Worm (Caenorhabditis elegans) whole organism, late embryonic: ENCODE results near the gene F18C5.9.

Experiments
- T23F11.4 ChIP-seq: fragments of 200-800 bp; sonication (Bioruptor generic); optimal IDR thresholded peaks from 2 replicates; lab custom pipeline; 2018; ENCODE audit warnings: mild to moderate bottlenecking, missing genetic modification characterization, missing compliant biosample characterization
- Y22D7AL.16 ChIP-seq: sonication (generic microtip); optimal IDR thresholded peaks from 2 replicates; lab custom pipeline; 2016; ENCODE audit warnings: missing genetic modification characterization, missing compliant biosample characterization
- ama-1 ChIP-seq: fragments of 150-350 bp; optimal IDR thresholded peaks from 2 replicates; lab custom pipeline; 2014
- ceh-48 ChIP-seq: sonication (generic microtip); optimal IDR thresholded peaks from 2 replicates; lab custom pipeline; 2016; ENCODE audit warnings: missing genetic modification characterization, inconsistent platforms, missing compliant biosample characterization
- ceh-9 ChIP-seq: sonication (generic microtip); optimal IDR thresholded peaks from 2 replicates; lab custom pipeline; 2016; ENCODE audit warnings: mild to moderate bottlenecking, missing genetic modification characterization, inconsistent platforms, missing compliant biosample characterization
- dmd-4 ChIP-seq: sonication (generic microtip); optimal IDR thresholded peaks from 2 replicates; lab custom pipeline; 2016; ENCODE audit warnings: borderline replicate concordance, missing genetic modification characterization, missing compliant biosample characterization
- elt-2 ChIP-seq: sonication (generic microtip); optimal IDR thresholded peaks from 2 replicates; lab custom pipeline; 2016; ENCODE audit warnings: missing genetic modification reagents, missing genetic modification characterization, missing compliant biosample characterization
- fkh-10 ChIP-seq: fragments of 150-350 bp; optimal IDR thresholded peaks from 2 replicates; lab custom pipeline; 2014; ENCODE audit warnings: missing biosample characterization, missing genetic modification reagents, missing genetic modification characterization
- gmeb-2 ChIP-seq: sonication (generic microtip); optimal IDR thresholded peaks from 2 replicates; lab custom pipeline; 2016; ENCODE audit warnings: missing genetic modification characterization, inconsistent platforms, missing compliant biosample characterization
- nhr-232 ChIP-seq: sonication (generic microtip); optimal IDR thresholded peaks from 2 replicates; lab custom pipeline; 2016; ENCODE audit warnings: missing genetic modification characterization, missing compliant biosample characterization
- pqm-1 ChIP-seq: sonication (generic microtip); optimal IDR thresholded peaks from 2 replicates; lab custom pipeline; 2016; ENCODE audit warnings: missing genetic modification characterization, missing compliant biosample characterization

DNA sequence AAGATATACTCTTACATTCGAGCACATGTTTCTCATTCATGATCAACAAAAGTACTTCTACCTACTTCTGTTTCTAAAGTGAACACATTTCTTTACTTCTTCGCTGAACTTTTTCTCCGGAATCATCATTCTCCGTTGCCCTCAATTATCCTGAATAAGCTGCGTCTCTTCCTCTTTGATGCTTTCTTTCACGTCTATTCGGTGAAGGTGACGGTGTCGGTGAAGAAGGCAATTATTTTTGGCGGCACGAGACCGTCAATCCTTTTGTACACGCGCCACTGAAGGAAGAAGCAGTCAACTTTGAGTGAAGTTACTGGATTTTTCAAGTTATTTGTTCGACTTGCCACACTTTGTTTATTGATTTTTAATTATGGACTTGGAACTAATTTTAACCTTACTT, 35.4 kb upstream of the F18C5.9 start, which contains the start of gene abch-1:
- TF ChIP-seq dmd-4 (tag; lab: Kevin White, UChicago): no peak
- no peak for TF ChIP-seq ama-1 (lab: Kevin White, UChicago)
- TF ChIP-seq ceh-9 (tag; lab: Kevin White, UChicago): no peak
- TF ChIP-seq fkh-10: no peak
- TF ChIP-seq Y22D7AL.16: no peak
- no peak for TF ChIP-seq ceh-48 (tag; lab: Kevin White, UChicago)
- TF ChIP-seq T23F11.4 (GFP tag; lab: Kevin White, UChicago): no peak
- no peak for TF ChIP-seq elt-2 (tag; lab: Kevin White, UChicago)
- no peak for TF ChIP-seq nhr-232 (tag; lab: Kevin White, UChicago)
- no peak for TF ChIP-seq pqm-1 (tag; lab: Kevin White, UChicago)
- no peak for TF ChIP-seq gmeb-2 (tag; lab: Kevin White, UChicago)
